Fruit fly (Drosophila melanogaster) whole organism, prepupa: Measurements from ENCODE around the gene CG32857.

Experiments
- Blimp-1 ChIP-seq: fragments of 200-800 bp; sonication (Bioruptor generic); optimal IDR thresholded peaks from 3 replicates; lab custom pipeline; 2017; ENCODE audit warnings: missing biosample characterization, missing genetic modification characterization, mild to moderate bottlenecking, moderate library complexity, missing genetic modification reagents
- CG10631 ChIP-seq: fragments of 200-800 bp; sonication (Bioruptor generic); optimal IDR thresholded peaks from 2 replicates; lab custom pipeline; 2016; ENCODE audit warnings: missing biosample characterization, missing genetic modification characterization
- CG11294 ChIP-seq: fragments of 200-800 bp; sonication (Bioruptor generic); IDR thresholded peaks from 2 replicates; pipeline ENCODE4 v1.3.6; 2022; ENCODE audit warnings: missing biosample characterization, missing genetic modification characterization
- CG11762 ChIP-seq: fragments of 200-800 bp; sonication (Bioruptor generic); optimal IDR thresholded peaks from 3 replicates; lab custom pipeline; 2016; ENCODE audit warnings: missing biosample characterization, missing genetic modification characterization; ENCODE audit not compliant: insufficient read depth
- CG11902 ChIP-seq: fragments of 200-800 bp; sonication (Bioruptor generic); optimal IDR thresholded peaks from 3 replicates; lab custom pipeline; 2016; ENCODE audit warnings: missing biosample characterization, missing genetic modification characterization
- CG15336 ChIP-seq: fragments of 200-800 bp; sonication (Bioruptor generic); IDR thresholded peaks from 2 replicates; pipeline ENCODE4 v1.3.6; 2022; ENCODE audit warnings: missing biosample characterization, missing genetic modification characterization
- CG1621 ChIP-seq: fragments of 200-800 bp; sonication (Bioruptor generic); optimal IDR thresholded peaks from 3 replicates; lab custom pipeline; 2018; ENCODE audit warnings: missing biosample characterization, mild to moderate bottlenecking, missing genetic modification characterization
- CG16779 ChIP-seq: fragments of 200-800 bp; sonication (Bioruptor generic); optimal IDR thresholded peaks from 3 replicates; lab custom pipeline; 2017; ENCODE audit warnings: missing biosample characterization, mild to moderate bottlenecking, missing genetic modification characterization
- CG3032 ChIP-seq: fragments of 200-800 bp; optimal IDR thresholded peaks from 2 replicates; lab custom pipeline; 2019; ENCODE audit warnings: missing biosample characterization, mild to moderate bottlenecking, missing genetic modification characterization, moderate library complexity
- CG32006 ChIP-seq: fragments of 200-800 bp; sonication (Bioruptor generic); optimal IDR thresholded peaks from 3 replicates; lab custom pipeline; 2017; ENCODE audit warnings: missing biosample characterization, mild to moderate bottlenecking, missing genetic modification characterization
- CG34406 ChIP-seq: fragments of 200-800 bp; sonication (Bioruptor generic); optimal IDR thresholded peaks from 3 replicates; lab custom pipeline; 2016; ENCODE audit warnings: missing biosample characterization, missing genetic modification characterization
- CG3919 ChIP-seq: fragments of 200-800 bp; sonication (Bioruptor generic); optimal IDR thresholded peaks from 3 replicates; lab custom pipeline; 2016; ENCODE audit warnings: missing biosample characterization, missing genetic modification characterization
- CG4318 ChIP-seq: fragments of 200-800 bp; sonication (Bioruptor generic); optimal IDR thresholded peaks from 3 replicates; lab custom pipeline; 2017; ENCODE audit warnings: missing biosample characterization, mild to moderate bottlenecking, missing genetic modification characterization
- CG6276 ChIP-seq: fragments of 200-800 bp; sonication (Bioruptor generic); optimal IDR thresholded peaks from 2 replicates; lab custom pipeline; 2017; ENCODE audit warnings: missing biosample characterization, mild to moderate bottlenecking, missing genetic modification characterization
- CG6792 ChIP-seq: fragments of 200-800 bp; sonication (Bioruptor generic); optimal IDR thresholded peaks from 3 replicates; lab custom pipeline; 2016; ENCODE audit warnings: missing biosample characterization, missing genetic modification characterization
- CG6808 ChIP-seq: fragments of 200-800 bp; sonication (Bioruptor generic); optimal IDR thresholded peaks from 3 replicates; lab custom pipeline; 2017; ENCODE audit warnings: missing biosample characterization, missing genetic modification characterization, mild to moderate bottlenecking, moderate library complexity, missing genetic modification reagents
- CG6854 ChIP-seq: fragments of 200-800 bp; sonication (Bioruptor generic); optimal IDR thresholded peaks from 2 replicates; lab custom pipeline; 2017; ENCODE audit warnings: missing biosample characterization, mild to moderate bottlenecking, missing genetic modification characterization
- CG7368 ChIP-seq: fragments of 200-800 bp; sonication (Bioruptor generic); optimal IDR thresholded peaks from 3 replicates; lab custom pipeline; 2016; ENCODE audit warnings: missing biosample characterization, missing genetic modification characterization
- CG8119 ChIP-seq: fragments of 200-800 bp; sonication (Bioruptor generic); IDR thresholded peaks from 3 replicates; pipeline ENCODE4 v1.3.6; 2022; ENCODE audit warnings: missing biosample characterization, missing genetic modification characterization
- CG8319 ChIP-seq: fragments of 200-800 bp; sonication (Bioruptor generic); optimal IDR thresholded peaks from 3 replicates; lab custom pipeline; 2016; ENCODE audit warnings: missing biosample characterization, missing genetic modification characterization
- CG8632 ChIP-seq: fragments of 200-800 bp; sonication (Bioruptor generic); optimal IDR thresholded peaks from 3 replicates; lab custom pipeline; 2016; ENCODE audit warnings: missing biosample characterization, missing genetic modification characterization
- CG9139 ChIP-seq: fragments of 200-800 bp; sonication (Bioruptor generic); optimal IDR thresholded peaks from 3 replicates; lab custom pipeline; 2017; ENCODE audit warnings: missing biosample characterization, mild to moderate bottlenecking, missing genetic modification characterization
- Eip78C ChIP-seq: fragments of 200-800 bp; sonication (Bioruptor generic); peaks from one replicate; lab custom pipeline; 2016; ENCODE audit warnings: missing biosample characterization, missing genetic modification characterization
- Ets21C ChIP-seq: fragments of 200-800 bp; sonication (Bioruptor generic); optimal IDR thresholded peaks from 3 replicates; lab custom pipeline; 2016; ENCODE audit warnings: missing biosample characterization, missing genetic modification characterization
- Ets96B ChIP-seq: fragments of 200-800 bp; optimal IDR thresholded peaks from 2 replicates; lab custom pipeline; 2019; ENCODE audit warnings: missing biosample characterization, mild to moderate bottlenecking, missing genetic modification characterization, moderate library complexity
- Gug ChIP-seq: fragments of 200-800 bp; sonication (Bioruptor generic); IDR thresholded peaks from 2 replicates; pipeline ENCODE4 v1.3.6; 2022; ENCODE audit warnings: missing biosample characterization, missing genetic modification characterization
- Hr38 ChIP-seq: sonication (Bioruptor generic); optimal IDR thresholded peaks from 2 replicates; lab custom pipeline; 2016; ENCODE audit warnings: missing biosample characterization, missing genetic modification characterization
- Hr39 ChIP-seq: fragments of 200-800 bp; sonication (Bioruptor generic); optimal IDR thresholded peaks from 2 replicates; lab custom pipeline; 2016; ENCODE audit warnings: missing biosample characterization, missing genetic modification characterization
- Hr4 ChIP-seq: fragments of 200-800 bp; sonication (Bioruptor generic); optimal IDR thresholded peaks from 3 replicates; lab custom pipeline; 2016; ENCODE audit warnings: missing biosample characterization, missing genetic modification characterization
- Met ChIP-seq: fragments of 200-800 bp; sonication (Bioruptor generic); optimal IDR thresholded peaks from 3 replicates; lab custom pipeline; 2016; ENCODE audit warnings: missing biosample characterization, missing genetic modification characterization
- OdsH ChIP-seq: fragments of 200-800 bp; sonication (Bioruptor generic); optimal IDR thresholded peaks from 3 replicates; lab custom pipeline; 2016; ENCODE audit warnings: missing biosample characterization, missing genetic modification characterization
- Smox ChIP-seq: fragments of 200-800 bp; sonication (Bioruptor generic); optimal IDR thresholded peaks from 3 replicates; lab custom pipeline; 2016; ENCODE audit warnings: missing biosample characterization, missing genetic modification characterization
- Sox102F ChIP-seq: fragments of 200-800 bp; sonication (Bioruptor generic); optimal IDR thresholded peaks from 2 replicates; lab custom pipeline; 2016; ENCODE audit warnings: missing biosample characterization, mild to moderate bottlenecking, missing genetic modification characterization
- Sox15 ChIP-seq: fragments of 200-800 bp; sonication (Bioruptor generic); optimal IDR thresholded peaks from 3 replicates; lab custom pipeline; 2016; ENCODE audit warnings: missing biosample characterization, missing genetic modification characterization
- acj6 ChIP-seq: fragments of 200-800 bp; sonication (Bioruptor generic); optimal IDR thresholded peaks from 3 replicates; lab custom pipeline; 2016; ENCODE audit warnings: missing biosample characterization, missing genetic modification characterization
- cyc ChIP-seq: fragments of 200-800 bp; sonication (Bioruptor generic); optimal IDR thresholded peaks from 3 replicates; lab custom pipeline; 2016; ENCODE audit warnings: missing biosample characterization, missing genetic modification characterization
- esn ChIP-seq: fragments of 200-800 bp; sonication (Bioruptor generic); optimal IDR thresholded peaks from 2 replicates; lab custom pipeline; 2016; ENCODE audit warnings: missing biosample characterization, mild to moderate bottlenecking, missing genetic modification characterization, moderate library complexity
- fd59A ChIP-seq: fragments of 200-800 bp; sonication (Bioruptor generic); optimal IDR thresholded peaks from 2 replicates; lab custom pipeline; 2017; ENCODE audit warnings: missing biosample characterization, mild to moderate bottlenecking, missing genetic modification characterization, missing genetic modification reagents
- fd85E ChIP-seq: fragments of 200-800 bp; sonication (Bioruptor generic); optimal IDR thresholded peaks from 3 replicates; lab custom pipeline; 2016; ENCODE audit warnings: missing biosample characterization, missing genetic modification characterization
- fkh ChIP-seq: fragments of 200-800 bp; sonication (Bioruptor generic); optimal IDR thresholded peaks from 3 replicates; lab custom pipeline; 2017; ENCODE audit warnings: missing biosample characterization, mild to moderate bottlenecking, missing genetic modification characterization, moderate library complexity
- lz ChIP-seq: fragments of 200-800 bp; sonication (Bioruptor generic); optimal IDR thresholded peaks from 3 replicates; lab custom pipeline; 2016; ENCODE audit warnings: missing biosample characterization, missing genetic modification characterization
- net ChIP-seq: fragments of 200-800 bp; sonication (Bioruptor generic); optimal IDR thresholded peaks from 3 replicates; lab custom pipeline; 2016; ENCODE audit warnings: missing biosample characterization, missing genetic modification characterization
- pdm3 ChIP-seq: fragments of 200-800 bp; sonication (Bioruptor generic); optimal IDR thresholded peaks from 3 replicates; lab custom pipeline; 2016; ENCODE audit warnings: missing biosample characterization, missing genetic modification characterization
- ss ChIP-seq, 2 experiments: fragments of 200-800 bp; sonication (Bioruptor generic); optimal IDR thresholded peaks; 2 replicates in 1 of 2; 3 replicates in 1 of 2; lab custom pipeline; 2017 to 2018; ENCODE audit warnings: mild to moderate bottlenecking in 2 of 2, missing biosample characterization in 2 of 2, missing genetic modification characterization in 2 of 2, moderate library complexity in 1 of 2
- svp ChIP-seq: fragments of 200-800 bp; sonication (Bioruptor generic); peaks from one replicate; lab custom pipeline; 2016; ENCODE audit warnings: missing biosample characterization, missing genetic modification characterization
- topi ChIP-seq: fragments of 200-800 bp; sonication (Bioruptor generic); optimal IDR thresholded peaks from 3 replicates; lab custom pipeline; 2016; ENCODE audit warnings: missing biosample characterization, missing genetic modification characterization
- vri ChIP-seq: fragments of 200-800 bp; sonication (Bioruptor generic); optimal IDR thresholded peaks from 3 replicates; lab custom pipeline; 2016; ENCODE audit warnings: missing biosample characterization, mild to moderate bottlenecking, missing genetic modification characterization

The CG32857 gene

DNA sequence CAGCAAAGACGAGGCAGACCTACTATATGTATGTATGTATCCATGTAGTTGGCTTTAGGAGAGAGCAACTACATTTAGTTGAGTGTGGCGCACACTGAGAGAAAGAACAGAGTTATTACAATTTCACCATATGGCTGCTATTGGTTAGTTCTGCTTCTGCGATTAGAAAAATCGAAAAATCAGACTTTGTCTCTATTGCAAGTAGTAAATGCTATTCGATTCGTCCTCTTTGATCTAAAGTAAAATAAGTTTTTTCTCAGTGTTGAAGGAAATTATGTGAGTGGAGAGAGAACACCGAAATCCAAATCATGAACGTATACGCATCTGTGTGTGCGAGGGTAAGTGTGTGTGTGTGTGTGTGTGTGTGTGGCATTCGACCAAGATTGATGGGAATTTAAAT, 23.5 kb downstream of the CG32857 start (continued):
- peak; percentile 64 for TF ChIP-seq CG6792 (GFP tag; lab: Kevin White, UChicago)
- TF ChIP-seq ss (GFP tag; optimal IDR thresholded peaks at IDR 0.05; lab: Kevin White, UChicago): peak; percentile 37 to 80
- TF ChIP-seq CG3032: peak; percentile 86
- TF ChIP-seq Blimp-1 (GFP tag; lab: Kevin White, UChicago): peak; percentile 53
- peak; percentile 90 for TF ChIP-seq CG15336 (GFP tag; lab: Robert Waterston, UW)
- TF ChIP-seq CG11294 (GFP tag; lab: Robert Waterston, UW): peak; percentile 83
- peak; percentile 91 for TF ChIP-seq CG7368
- TF ChIP-seq svp (GFP tag; lab: Kevin White, UChicago): peak; percentile 76
- TF ChIP-seq Ets21C (GFP tag; lab: Kevin White, UChicago): peak; percentile 47
- TF ChIP-seq CG1621 (tag; lab: Kevin White, UChicago): peak; percentile 70
- TF ChIP-seq Gug (GFP tag; lab: Robert Waterston, UW): peak; percentile 89
- peak; percentile 80 for TF ChIP-seq CG32006 (GFP tag; lab: Kevin White, UChicago)
- peak; percentile 82 for TF ChIP-seq Hr4 (GFP tag; lab: Kevin White, UChicago)
- TF ChIP-seq Hr39 (GFP tag; lab: Kevin White, UChicago): peak; percentile 69
- peak; percentile 78 for TF ChIP-seq OdsH (GFP tag; lab: Kevin White, UChicago)
- TF ChIP-seq Met (GFP tag; lab: Kevin White, UChicago): peak; percentile 89
- TF ChIP-seq Eip78C (GFP tag; lab: Kevin White, UChicago): peak; percentile 90
- peak; percentile 71 for TF ChIP-seq net (GFP tag; lab: Kevin White, UChicago)
- no peak for TF ChIP-seq vri
- TF ChIP-seq esn (GFP tag; lab: Kevin White, UChicago): peak; percentile 67
- TF ChIP-seq CG6808 (GFP tag; lab: Kevin White, UChicago): peak; percentile 80
- TF ChIP-seq Ets96B (tag; lab: Kevin White, UChicago): peak; percentile 87
- TF ChIP-seq CG8632 (GFP tag; lab: Kevin White, UChicago): peak; percentile 55
- TF ChIP-seq CG10631: peak; percentile 82
- TF ChIP-seq Hr38 (GFP tag; lab: Kevin White, UChicago): no peak
- peak; percentile 54 for TF ChIP-seq lz (GFP tag; lab: Kevin White, UChicago)
- peak; percentile 13 for TF ChIP-seq fkh (GFP tag; lab: Kevin White, UChicago)
- peak; percentile 94 for TF ChIP-seq cyc (GFP tag; lab: Kevin White, UChicago)
- peak; percentile 79 for TF ChIP-seq CG11762 (GFP tag; lab: Kevin White, UChicago)

DNA sequence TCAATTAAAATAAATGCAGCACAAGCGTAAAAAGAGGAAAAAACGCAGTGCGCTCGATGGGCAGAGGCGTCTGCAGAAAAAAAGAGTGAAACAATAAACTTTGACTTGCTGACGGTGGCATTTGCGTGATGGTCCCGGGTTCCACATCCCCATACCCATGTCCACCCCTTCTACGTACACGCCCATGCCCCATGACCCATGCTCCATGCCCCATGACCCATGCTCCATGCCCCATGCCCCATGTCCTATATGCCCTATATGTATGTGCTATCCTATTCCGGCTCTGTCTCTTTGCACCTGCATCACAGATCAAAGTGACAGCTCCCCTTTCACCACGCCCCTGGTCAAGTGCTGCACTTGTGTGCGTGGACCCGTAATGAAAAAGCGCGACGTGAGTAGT, 25.4 kb downstream of the CG32857 start:
- no peak for TF ChIP-seq CG6854 (GFP tag; lab: Kevin White, UChicago)
- peak; percentile 62 to 76 for TF ChIP-seq ss (GFP tag; optimal IDR thresholded peaks at IDR 0.05; lab: Kevin White, UChicago)
- no peak for TF ChIP-seq Smox (GFP tag; lab: Kevin White, UChicago)
- TF ChIP-seq Ets96B (tag; lab: Kevin White, UChicago): peak; percentile 59
- TF ChIP-seq net (GFP tag; lab: Kevin White, UChicago): peak; percentile 16
- no peak for TF ChIP-seq CG16779 (tag; lab: Kevin White, UChicago)
- TF ChIP-seq lz (GFP tag; lab: Kevin White, UChicago): peak; percentile 44
- peak; percentile 62 for TF ChIP-seq OdsH (GFP tag; lab: Kevin White, UChicago)
- TF ChIP-seq CG11294 (GFP tag; lab: Robert Waterston, UW): peak; percentile 57; the same call in 1 of the 2 replicates
- no peak for TF ChIP-seq Hr38 (GFP tag; lab: Kevin White, UChicago)
- peak; percentile 10 for TF ChIP-seq cyc (GFP tag; lab: Kevin White, UChicago)
- TF ChIP-seq pdm3 (GFP tag; lab: Kevin White, UChicago): peak; percentile 51
- TF ChIP-seq CG1621 (tag; lab: Kevin White, UChicago): peak; percentile 62
- no peak for TF ChIP-seq Blimp-1 (GFP tag; lab: Kevin White, UChicago)
- peak; percentile 52 for TF ChIP-seq Sox15 (GFP tag; lab: Kevin White, UChicago)
- TF ChIP-seq esn (GFP tag; lab: Kevin White, UChicago): peak; percentile 18
- peak; percentile 36 for TF ChIP-seq CG6276 (GFP tag; lab: Kevin White, UChicago)
- peak; percentile 68 for TF ChIP-seq fd59A (GFP tag; lab: Kevin White, UChicago)
- no peak for TF ChIP-seq CG8319
- TF ChIP-seq CG4318 (GFP tag; lab: Kevin White, UChicago): peak; percentile 49
- TF ChIP-seq svp (GFP tag; lab: Kevin White, UChicago): peak; percentile 76
- peak; percentile 34 for TF ChIP-seq CG11902
- peak; percentile 50 for TF ChIP-seq CG15336 (GFP tag; lab: Robert Waterston, UW)
- peak; percentile 52 for TF ChIP-seq acj6 (GFP tag; lab: Kevin White, UChicago)
- TF ChIP-seq CG34406 (GFP tag; lab: Kevin White, UChicago): peak; percentile 32
- TF ChIP-seq fkh (GFP tag; lab: Kevin White, UChicago): no peak
- no peak for TF ChIP-seq CG11762 (GFP tag; lab: Kevin White, UChicago)
- peak; percentile 18 for TF ChIP-seq fd85E (GFP tag; lab: Kevin White, UChicago)
- TF ChIP-seq Sox102F: peak; percentile 19
- TF ChIP-seq CG8119 (GFP tag; lab: Robert Waterston, UW): peak; percentile 53; the same call in 1 of the 3 replicates
- TF ChIP-seq CG32006 (GFP tag; lab: Kevin White, UChicago): peak; percentile 73
- peak; percentile 61 for TF ChIP-seq CG3919
- peak; percentile 42 for TF ChIP-seq CG9139 (GFP tag; lab: Kevin White, UChicago)
- TF ChIP-seq topi (GFP tag; lab: Kevin White, UChicago): peak; percentile 41
- peak; percentile 34 for TF ChIP-seq Hr4 (GFP tag; lab: Kevin White, UChicago)
- TF ChIP-seq Met (GFP tag; lab: Kevin White, UChicago): peak; percentile 26
